Worm (Caenorhabditis elegans) whole organism, late embryonic: ENCODE measurements around the gene M110.3.

Source experiments
- F13H6.1 ChIP-seq: sonication (generic microtip); optimal IDR thresholded peaks from 2 replicates; lab custom pipeline; 2016; ENCODE audit warnings: missing genetic modification characterization, missing compliant biosample characterization
- K02D7.2 ChIP-seq: sonication (generic microtip); optimal IDR thresholded peaks from 2 replicates; lab custom pipeline; 2017; ENCODE audit warnings: mild to moderate bottlenecking, missing genetic modification characterization, missing compliant biosample characterization
- K09A11.1 ChIP-seq: sonication (generic microtip); optimal IDR thresholded peaks from 2 replicates; lab custom pipeline; 2017; ENCODE audit warnings: antibody characterized with exemption, mild to moderate bottlenecking, missing genetic modification characterization, missing compliant biosample characterization; ENCODE audit not compliant: insufficient read depth
- Y22D7AL.16 ChIP-seq: sonication (generic microtip); optimal IDR thresholded peaks from 2 replicates; lab custom pipeline; 2016; ENCODE audit warnings: missing genetic modification characterization, missing compliant biosample characterization
- ceh-14 ChIP-seq: sonication (generic microtip); optimal IDR thresholded peaks from 2 replicates; lab custom pipeline; 2016; ENCODE audit warnings: missing genotype, missing genetic modification characterization, missing compliant biosample characterization
- ceh-18 ChIP-seq: sonication (generic microtip); optimal IDR thresholded peaks from 2 replicates; lab custom pipeline; 2016; ENCODE audit warnings: missing genetic modification characterization, missing compliant biosample characterization
- ceh-19 ChIP-seq: fragments of 200-800 bp; sonication (Bioruptor generic); optimal IDR thresholded peaks from 2 replicates; lab custom pipeline; 2018; ENCODE audit warnings: mild to moderate bottlenecking, missing genetic modification characterization, missing compliant biosample characterization
- ceh-22 ChIP-seq: sonication (generic microtip); optimal IDR thresholded peaks from 2 replicates; lab custom pipeline; 2017; ENCODE audit warnings: missing biosample characterization, missing genetic modification characterization
- ceh-24 ChIP-seq: sonication (generic microtip); optimal IDR thresholded peaks from 2 replicates; lab custom pipeline; 2016; ENCODE audit warnings: mild to moderate bottlenecking, missing genetic modification characterization, missing compliant biosample characterization
- ceh-30 ChIP-seq: fragments of 150-350 bp; optimal IDR thresholded peaks from 2 replicates; lab custom pipeline; 2014; ENCODE audit warnings: missing biosample characterization, missing genetic modification characterization
- ceh-31 ChIP-seq: sonication (generic microtip); optimal IDR thresholded peaks from 2 replicates; lab custom pipeline; 2016; ENCODE audit warnings: missing genetic modification characterization, missing compliant biosample characterization
- ceh-34 ChIP-seq: sonication (generic microtip); optimal IDR thresholded peaks from 2 replicates; lab custom pipeline; 2016; ENCODE audit warnings: mild to moderate bottlenecking, missing genetic modification characterization, missing compliant biosample characterization
- ceh-45 ChIP-seq: fragments of 200-800 bp; sonication (Bioruptor generic); IDR thresholded peaks from 2 replicates; pipeline ENCODE4 v1.3.6; 2022; ENCODE audit warnings: missing genetic modification reagents, missing genetic modification characterization, missing compliant biosample characterization
- ceh-48 ChIP-seq: sonication (generic microtip); optimal IDR thresholded peaks from 2 replicates; lab custom pipeline; 2016; ENCODE audit warnings: missing genetic modification characterization, inconsistent platforms, missing compliant biosample characterization
- ceh-6 ChIP-seq: fragments of 200-800 bp; sonication (Bioruptor generic); optimal IDR thresholded peaks from 2 replicates; lab custom pipeline; 2018; ENCODE audit warnings: mild to moderate bottlenecking, missing genetic modification characterization, missing compliant biosample characterization
- dve-1 ChIP-seq: sonication (generic microtip); optimal IDR thresholded peaks from 2 replicates; lab custom pipeline; 2017; ENCODE audit warnings: antibody characterized with exemption, mild to moderate bottlenecking, missing genetic modification characterization, missing compliant biosample characterization
- elt-2 ChIP-seq: sonication (generic microtip); optimal IDR thresholded peaks from 2 replicates; lab custom pipeline; 2016; ENCODE audit warnings: missing genetic modification reagents, missing genetic modification characterization, missing compliant biosample characterization
- elt-4 ChIP-seq: sonication (generic microtip); optimal IDR thresholded peaks from 2 replicates; lab custom pipeline; 2016; ENCODE audit warnings: missing genetic modification characterization, missing compliant biosample characterization
- ets-4 ChIP-seq: sonication (generic microtip); optimal IDR thresholded peaks from 2 replicates; lab custom pipeline; 2016; ENCODE audit warnings: missing genetic modification characterization, missing compliant biosample characterization
- fax-1 ChIP-seq: sonication (generic microtip); optimal IDR thresholded peaks from 2 replicates; lab custom pipeline; 2016; ENCODE audit warnings: missing genotype, missing genetic modification characterization, missing compliant biosample characterization
- gmeb-2 ChIP-seq: sonication (generic microtip); optimal IDR thresholded peaks from 2 replicates; lab custom pipeline; 2016; ENCODE audit warnings: missing genetic modification characterization, inconsistent platforms, missing compliant biosample characterization
- hlh-30 ChIP-seq: sonication (generic microtip); optimal IDR thresholded peaks from 2 replicates; lab custom pipeline; 2017; ENCODE audit warnings: antibody characterized with exemption, missing genetic modification characterization, missing compliant biosample characterization; ENCODE audit not compliant: insufficient read depth
- hlh-6 ChIP-seq: sonication (generic microtip); optimal IDR thresholded peaks from 2 replicates; lab custom pipeline; 2016; ENCODE audit warnings: missing genotype, missing genetic modification characterization, missing compliant biosample characterization
- nfya-1 ChIP-seq: sonication (generic microtip); optimal IDR thresholded peaks from 2 replicates; lab custom pipeline; 2017; ENCODE audit warnings: missing genetic modification characterization, mild to moderate bottlenecking, missing compliant biosample characterization, antibody characterized with exemption, moderate library complexity
- pag-3 ChIP-seq: sonication (generic microtip); optimal IDR thresholded peaks from 2 replicates; lab custom pipeline; 2016; ENCODE audit warnings: missing compliant biosample characterization, missing genetic modification characterization, borderline replicate concordance
- pax-1 ChIP-seq: fragments of 150-350 bp; optimal IDR thresholded peaks from 2 replicates; lab custom pipeline; 2014; ENCODE audit warnings: missing biosample characterization, missing genetic modification characterization
- pha-4 ChIP-seq: fragments of 150-350 bp; optimal IDR thresholded peaks from 2 replicates; lab custom pipeline; 2018; ENCODE audit warnings: missing biosample characterization, missing genetic modification reagents, missing genetic modification characterization
- pros-1 ChIP-seq: fragments of 150-350 bp; optimal IDR thresholded peaks from 2 replicates; lab custom pipeline; 2014; ENCODE audit warnings: missing biosample characterization, missing genetic modification reagents, missing genetic modification characterization
- rnt-1 ChIP-seq: sonication (generic microtip); optimal IDR thresholded peaks from 2 replicates; lab custom pipeline; 2016; ENCODE audit warnings: missing genetic modification characterization, missing compliant biosample characterization
- sdc-2 ChIP-seq: sonication (generic microtip); optimal IDR thresholded peaks from 2 replicates; lab custom pipeline; 2016; ENCODE audit warnings: missing genotype, missing genetic modification characterization, missing compliant biosample characterization
- sox-2 ChIP-seq: fragments of 200-800 bp; sonication (Bioruptor generic); IDR thresholded peaks from 2 replicates; pipeline ENCODE4 v1.3.6; 2022; ENCODE audit warnings: missing genetic modification reagents, missing genetic modification characterization, missing compliant biosample characterization
- syd-9 ChIP-seq: sonication (generic microtip); optimal IDR thresholded peaks from 2 replicates; lab custom pipeline; 2016; ENCODE audit warnings: mild to moderate bottlenecking, missing genetic modification characterization, moderate library complexity, missing compliant biosample characterization
- tbx-2 ChIP-seq: sonication (generic microtip); optimal IDR thresholded peaks from 2 replicates; lab custom pipeline; 2016; ENCODE audit warnings: missing genetic modification characterization, missing compliant biosample characterization
- tbx-7 ChIP-seq: sonication (generic microtip); optimal IDR thresholded peaks from 2 replicates; lab custom pipeline; 2016; ENCODE audit warnings: missing genotype, missing genetic modification characterization, missing compliant biosample characterization
- ttx-3 ChIP-seq: sonication (generic microtip); optimal IDR thresholded peaks from 2 replicates; lab custom pipeline; 2016; ENCODE audit warnings: missing genetic modification reagents, missing genetic modification characterization, missing compliant biosample characterization
- unc-42 ChIP-seq: sonication (generic microtip); optimal IDR thresholded peaks from 2 replicates; lab custom pipeline; 2016; ENCODE audit warnings: missing genotype, missing genetic modification characterization, missing compliant biosample characterization
- unc-55 ChIP-seq: sonication (generic microtip); optimal IDR thresholded peaks from 2 replicates; lab custom pipeline; 2017; ENCODE audit warnings: missing biosample characterization, missing genetic modification reagents, missing genetic modification characterization
- unc-86 ChIP-seq: sonication (generic microtip); optimal IDR thresholded peaks from 2 replicates; lab custom pipeline; 2016; ENCODE audit warnings: missing genetic modification characterization, missing compliant biosample characterization
- zip-5 ChIP-seq: sonication (generic microtip); optimal IDR thresholded peaks from 2 replicates; lab custom pipeline; 2016; ENCODE audit warnings: missing genetic modification characterization, missing compliant biosample characterization
- ztf-16 ChIP-seq: sonication (generic microtip); optimal IDR thresholded peaks from 2 replicates; lab custom pipeline; 2017; ENCODE audit warnings: missing genetic modification characterization, missing compliant biosample characterization

Gene M110.3

ce11 chrII:8193922-8194321, 22.5 kb downstream of the M110.3 start:
- TF ChIP-seq ceh-24, result no peak
- no peak for TF ChIP-seq unc-42 (tag; lab: Kevin White, UChicago)
- TF ChIP-seq ets-4 (tag; lab: Kevin White, UChicago), result no peak
- no peak for TF ChIP-seq ceh-19 (GFP tag; lab: Kevin White, UChicago)
- no peak for TF ChIP-seq rnt-1 (tag; lab: Kevin White, UChicago)
- no peak for TF ChIP-seq hlh-6 (tag; lab: Kevin White, UChicago)
- TF ChIP-seq ceh-6 (GFP tag; lab: Kevin White, UChicago), result no peak
- no peak for TF ChIP-seq syd-9 (tag; lab: Kevin White, UChicago)
- TF ChIP-seq ceh-48 (tag; lab: Kevin White, UChicago), result no peak
- TF ChIP-seq elt-4 (tag; lab: Kevin White, UChicago), result no peak
- no peak for TF ChIP-seq zip-5 (tag; lab: Kevin White, UChicago)
- TF ChIP-seq nfya-1 (tag; lab: Kevin White, UChicago), result no peak
- no peak for TF ChIP-seq ceh-45
- no peak for TF ChIP-seq ceh-31 (tag; lab: Kevin White, UChicago)
- no peak for TF ChIP-seq ztf-16
- TF ChIP-seq elt-2 (tag; lab: Kevin White, UChicago), result no peak
- no peak for TF ChIP-seq hlh-30 (tag; lab: Kevin White, UChicago)
- TF ChIP-seq pros-1 (tag; lab: Kevin White, UChicago), result no peak
- no peak for TF ChIP-seq ceh-30 (tag; lab: Kevin White, UChicago)
- no peak for TF ChIP-seq pax-1 (tag; lab: Kevin White, UChicago)

- TF ChIP-seq rnt-1 (tag; lab: Kevin White, UChicago), result no peak
- TF ChIP-seq pha-4 (tag; lab: Kevin White, UChicago), result no peak
- TF ChIP-seq ets-4 (tag; lab: Kevin White, UChicago), result no peak
- TF ChIP-seq unc-55 (GFP tag; lab: Kevin White, UChicago), result no peak
- TF ChIP-seq pag-3 (tag; lab: Kevin White, UChicago), result no peak
- no peak for TF ChIP-seq ceh-30 (tag; lab: Kevin White, UChicago)
- no peak for TF ChIP-seq gmeb-2
- no peak for TF ChIP-seq K09A11.1 (tag; lab: Kevin White, UChicago)
- no peak for TF ChIP-seq ceh-19 (GFP tag; lab: Kevin White, UChicago)
- no peak for TF ChIP-seq fax-1 (tag; lab: Kevin White, UChicago)
- no peak for TF ChIP-seq hlh-30 (tag; lab: Kevin White, UChicago)
These were observed 23.3 kb downstream of the M110.3 start, which contains the start of gene T05C12.9 for ce11 chrII:8193126-8193525. Gene T05C12.9, minus strand, starts transcription at chrII:8193226.

- TF ChIP-seq ceh-22 (tag; lab: Kevin White, UChicago), result no peak
These were observed 26.0 kb downstream of the M110.3 start, which contains the start of gene T05C12.8 for ce11 chrII:8190455-8190854. Gene T05C12.8, minus strand, starts transcription at chrII:8190555.

- TF ChIP-seq K02D7.2 (tag; lab: Kevin White, UChicago) (no peak), gmeb-2 (no peak), tbx-7 (tag; lab: Kevin White, UChicago) (no peak), dve-1 (tag; lab: Kevin White, UChicago) (no peak), K09A11.1 (tag; lab: Kevin White, UChicago) (no peak)
- TF ChIP-seq, all 69 proteins: peak for 0
These were observed 28.9 kb downstream of the M110.3 start for ce11 chrII:8187516-8187915.

ce11 chrII:8185016-8185493, 31.4 kb downstream of the M110.3 start, which contains the start of the genes mig-5 and cct-1:
Gene mig-5, minus strand, starts transcription at chrII:8185023.
Gene cct-1, plus strand, starts transcription at chrII:8185443.
- TF ChIP-seq rnt-1 (tag; lab: Kevin White, UChicago) (peak; percentile 69), elt-2 (tag; lab: Kevin White, UChicago) (peak; percentile 59), hlh-30 (tag; lab: Kevin White, UChicago) (peak; percentile 2), ceh-31 (tag; lab: Kevin White, UChicago) (peak; percentile 68), ets-4 (tag; lab: Kevin White, UChicago) (peak; percentile 12), unc-86 (tag; lab: Kevin White, UChicago) (peak; percentile 66), ceh-34 (tag; lab: Kevin White, UChicago) (peak; percentile 69), nfya-1 (tag; lab: Kevin White, UChicago) (peak; percentile 94), sdc-2 (tag; lab: Kevin White, UChicago) (no peak), F13H6.1 (peak; percentile 5), gmeb-2 (no peak), hlh-6 (tag; lab: Kevin White, UChicago) (no peak), unc-55 (GFP tag; lab: Kevin White, UChicago) (peak; percentile 86), fax-1 (tag; lab: Kevin White, UChicago) (peak; percentile 31), ceh-48 (tag; lab: Kevin White, UChicago) (peak; percentile 24), pha-4 (tag; lab: Kevin White, UChicago) (no peak), Y22D7AL.16 (peak; percentile 28), tbx-2 (peak; percentile 69), K09A11.1 (tag; lab: Kevin White, UChicago) (peak; percentile 0), ttx-3 (tag; lab: Kevin White, UChicago) (no peak), ceh-14 (tag; lab: Kevin White, UChicago) (peak; percentile 80), pax-1 (tag; lab: Kevin White, UChicago) (peak; percentile 82), ceh-19 (GFP tag; lab: Kevin White, UChicago) (peak; percentile 35), sox-2 (GFP tag; lab: Robert Waterston, UW) (no peak), dve-1 (tag; lab: Kevin White, UChicago) (peak; percentile 33), ceh-18 (peak; percentile 92)
